Fruit fly (Drosophila melanogaster) whole organism, embryonic: ENCODE results near the gene PIG-S.

Experiments used
- CG10209 ChIP-seq: fragments of 200-800 bp; sonication (Bioruptor generic); optimal IDR thresholded peaks from 3 replicates; lab custom pipeline; 2017; ENCODE audit warnings: missing biosample characterization, mild to moderate bottlenecking, missing genetic modification characterization, missing genetic modification reagents
- CG10267 ChIP-seq: fragments of 200-800 bp; sonication (Bioruptor generic); optimal IDR thresholded peaks from 2 replicates; lab custom pipeline; 2018; ENCODE audit warnings: missing biosample characterization, mild to moderate bottlenecking, missing genetic modification characterization, moderate library complexity
- CG11723 ChIP-seq: fragments of 200-800 bp; sonication (Bioruptor generic); optimal IDR thresholded peaks from 2 replicates; lab custom pipeline; 2017; ENCODE audit warnings: missing biosample characterization, mild to moderate bottlenecking, missing genetic modification characterization
- CG14441 ChIP-seq: fragments of 200-800 bp; sonication (Bioruptor generic); IDR thresholded peaks from 2 replicates; pipeline ENCODE4 v1.3.6; 2022; ENCODE audit warnings: missing biosample characterization, missing genetic modification characterization
- CG15479 ChIP-seq: fragments of 200-800 bp; sonication (Bioruptor generic); optimal IDR thresholded peaks from 3 replicates; lab custom pipeline; 2019; ENCODE audit warnings: missing biosample characterization, mild to moderate bottlenecking, missing genetic modification characterization, moderate library complexity
- CG1647 ChIP-seq: fragments of 200-800 bp; sonication (Bioruptor generic); optimal IDR thresholded peaks from 3 replicates; lab custom pipeline; 2016; ENCODE audit warnings: missing biosample characterization, missing genetic modification characterization
- CG18262 ChIP-seq: fragments of 200-800 bp; optimal IDR thresholded peaks from 3 replicates; lab custom pipeline; 2019; ENCODE audit warnings: missing biosample characterization, mild to moderate bottlenecking, missing genetic modification characterization, moderate library complexity
- CG3065 ChIP-seq: fragments of 200-800 bp; sonication (Bioruptor generic); optimal IDR thresholded peaks from 2 replicates; lab custom pipeline; 2016; ENCODE audit warnings: missing biosample characterization, missing genetic modification characterization
- CG31388 ChIP-seq: fragments of 200-800 bp; sonication (Bioruptor generic); optimal IDR thresholded peaks from 2 replicates; lab custom pipeline; 2016; ENCODE audit warnings: missing biosample characterization, missing genetic modification characterization
- CG32532 ChIP-seq: fragments of 200-800 bp; sonication (Bioruptor generic); IDR thresholded peaks from 2 replicates; pipeline ENCODE4 v1.3.6; 2022; ENCODE audit warnings: missing biosample characterization, missing genetic modification characterization
- CG3995 ChIP-seq: fragments of 200-800 bp; sonication (Bioruptor generic); optimal IDR thresholded peaks from 3 replicates; lab custom pipeline; 2016; ENCODE audit warnings: missing biosample characterization, missing genetic modification characterization
- CG5180 ChIP-seq: fragments of 200-800 bp; sonication (Bioruptor generic); optimal IDR thresholded peaks from 3 replicates; lab custom pipeline; 2017; ENCODE audit warnings: missing biosample characterization, missing genetic modification characterization, mild to moderate bottlenecking, moderate library complexity, missing genetic modification reagents
- CG7357 ChIP-seq: fragments of 200-800 bp; sonication (Bioruptor generic); IDR thresholded peaks from 3 replicates; pipeline ENCODE4 v1.3.6; 2022; ENCODE audit warnings: missing biosample characterization, missing genetic modification characterization
- CG7556 ChIP-seq: fragments of 200-800 bp; sonication (Bioruptor generic); optimal IDR thresholded peaks from 2 replicates; lab custom pipeline; 2017; ENCODE audit warnings: missing biosample characterization, mild to moderate bottlenecking, missing genetic modification characterization
- CG8388 ChIP-seq: fragments of 200-800 bp; sonication (Bioruptor generic); optimal IDR thresholded peaks from 2 replicates; lab custom pipeline; 2019; ENCODE audit warnings: missing biosample characterization, mild to moderate bottlenecking, missing genetic modification characterization, moderate library complexity
- CG9215 ChIP-seq: fragments of 200-800 bp; sonication (Bioruptor generic); IDR thresholded peaks from 2 replicates; pipeline ENCODE4 v1.3.6; 2022; ENCODE audit warnings: missing biosample characterization, missing genetic modification characterization
- Dref ChIP-seq: fragments of 200-800 bp; sonication (Bioruptor generic); IDR thresholded peaks from 2 replicates; pipeline ENCODE4 v1.3.6; 2022; ENCODE audit warnings: missing biosample characterization, missing genetic modification characterization
- Drgx ChIP-seq: fragments of 200-800 bp; sonication (Bioruptor generic); IDR thresholded peaks from 2 replicates; pipeline ENCODE4 v1.3.6; 2022; ENCODE audit warnings: missing biosample characterization, missing genetic modification characterization
- Ets65A ChIP-seq: fragments of 200-800 bp; sonication (Bioruptor generic); peaks from one replicate; lab custom pipeline; 2016; ENCODE audit warnings: missing biosample characterization, missing genetic modification characterization
- Fer3 ChIP-seq: fragments of 200-800 bp; sonication (Bioruptor generic); optimal IDR thresholded peaks from 2 replicates; lab custom pipeline; 2018; ENCODE audit warnings: missing biosample characterization, mild to moderate bottlenecking, missing genetic modification characterization, moderate library complexity
- Gug ChIP-seq: fragments of 200-800 bp; sonication (Bioruptor generic); IDR thresholded peaks from 4 replicates; pipeline ENCODE4 v1.3.6; 2022; ENCODE audit warnings: missing biosample characterization, missing genetic modification characterization
- HLHmδ ChIP-seq: fragments of 200-800 bp; sonication (Bioruptor generic); optimal IDR thresholded peaks from 2 replicates; lab custom pipeline; 2018; ENCODE audit warnings: missing biosample characterization, mild to moderate bottlenecking, missing genetic modification characterization, moderate library complexity
- Kr ChIP-seq: fragments of 200-800 bp; sonication (Bioruptor generic); optimal IDR thresholded peaks from 2 replicates; lab custom pipeline; 2017; ENCODE audit warnings: missing biosample characterization, mild to moderate bottlenecking, missing genetic modification characterization
- Lhr ChIP-seq: fragments of 200-800 bp; sonication (Bioruptor generic); optimal IDR thresholded peaks from 3 replicates; lab custom pipeline; 2017; ENCODE audit warnings: mild to moderate bottlenecking, missing biosample characterization, missing genetic modification reagents, missing genetic modification characterization
- Mes4 ChIP-seq: fragments of 200-800 bp; sonication (Bioruptor generic); optimal IDR thresholded peaks from 2 replicates; lab custom pipeline; 2016; ENCODE audit warnings: missing biosample characterization, missing genetic modification characterization
- PHDP ChIP-seq: fragments of 200-800 bp; sonication (Bioruptor generic); optimal IDR thresholded peaks from 3 replicates; lab custom pipeline; 2018; ENCODE audit warnings: missing biosample characterization, mild to moderate bottlenecking, missing genetic modification characterization, moderate library complexity
- Poxn ChIP-seq: fragments of 200-800 bp; sonication (Bioruptor generic); IDR thresholded peaks from 2 replicates; pipeline ENCODE4 v1.3.6; 2022; ENCODE audit warnings: missing biosample characterization, missing genetic modification characterization
- Sox102F ChIP-seq: fragments of 200-800 bp; sonication (Bioruptor generic); optimal IDR thresholded peaks from 2 replicates; lab custom pipeline; 2018; ENCODE audit warnings: missing biosample characterization, mild to moderate bottlenecking, missing genetic modification characterization, moderate library complexity
- Taf1 ChIP-seq: fragments of 200-800 bp; sonication (Bioruptor generic); IDR thresholded peaks from 2 replicates; pipeline ENCODE4 v1.3.6; 2022; ENCODE audit warnings: missing biosample characterization, missing genetic modification characterization
- Tbp ChIP-seq: fragments of >200 bp; optimal IDR thresholded peaks from 2 replicates; lab custom pipeline; 2018; ENCODE audit warnings: missing biosample characterization, missing genetic modification characterization
- Vsx1 ChIP-seq: fragments of 200-800 bp; sonication (Bioruptor generic); optimal IDR thresholded peaks from 2 replicates; lab custom pipeline; 2017; ENCODE audit warnings: missing biosample characterization, mild to moderate bottlenecking, missing genetic modification characterization, missing genetic modification reagents
- ac ChIP-seq: fragments of 200-800 bp; sonication (Bioruptor generic); optimal IDR thresholded peaks from 3 replicates; lab custom pipeline; 2017; ENCODE audit warnings: missing biosample characterization, mild to moderate bottlenecking, missing genetic modification characterization
- ato ChIP-seq: fragments of 200-800 bp; sonication (Bioruptor generic); IDR thresholded peaks from 2 replicates; pipeline ENCODE4 v1.3.6; 2022; ENCODE audit warnings: missing biosample characterization, missing genetic modification characterization; ENCODE audit not compliant: partially characterized antibody
- cato ChIP-seq: fragments of 200-800 bp; sonication (Bioruptor generic); optimal IDR thresholded peaks from 2 replicates; lab custom pipeline; 2016; ENCODE audit warnings: missing biosample characterization, missing genetic modification characterization, borderline replicate concordance
- crol ChIP-seq: fragments of 200-800 bp; sonication (Bioruptor generic); IDR thresholded peaks from 2 replicates; pipeline ENCODE4 v1.3.6; 2022; ENCODE audit warnings: missing biosample characterization, missing genetic modification characterization
- danr ChIP-seq: fragments of 200-800 bp; sonication (Bioruptor generic); IDR thresholded peaks from 2 replicates; pipeline ENCODE4 v1.3.6; 2022; ENCODE audit warnings: missing biosample characterization, missing genetic modification characterization
- dpn ChIP-seq, 2 experiments: fragments of 200-800 bp; sonication (Bioruptor generic); optimal IDR thresholded peaks; 3 replicates each; lab custom pipeline; 2016; ENCODE audit warnings: missing biosample characterization in 2 of 2, missing genetic modification characterization in 2 of 2
- en ChIP-seq: fragments of 200-800 bp; sonication (Bioruptor generic); optimal IDR thresholded peaks from 2 replicates; lab custom pipeline; 2016; ENCODE audit warnings: missing biosample characterization, missing genetic modification characterization
- fru ChIP-seq: fragments of >200 bp; optimal IDR thresholded peaks from 2 replicates; lab custom pipeline; 2017
- insv ChIP-seq, 2 experiments: fragments of 200-800 bp; sonication (Bioruptor generic); optimal IDR thresholded peaks; 3 replicates each; lab custom pipeline; 2016 to 2018; ENCODE audit warnings: missing biosample characterization in 2 of 2, missing genetic modification characterization in 2 of 2
- kay ChIP-seq: fragments of 200-800 bp; sonication (Bioruptor generic); optimal IDR thresholded peaks from 2 replicates; lab custom pipeline; 2016; ENCODE audit warnings: missing biosample characterization, missing genetic modification characterization
- ken ChIP-seq: fragments of 200-800 bp; sonication (Bioruptor generic); IDR thresholded peaks from 3 replicates; pipeline ENCODE4 v1.3.6; 2022; ENCODE audit warnings: missing biosample characterization, missing genetic modification characterization
- knrl ChIP-seq: fragments of 200-800 bp; sonication (Bioruptor generic); IDR thresholded peaks from 3 replicates; pipeline ENCODE4 v1.3.6; 2022; ENCODE audit warnings: missing biosample characterization, missing genetic modification characterization; ENCODE audit not compliant: partially characterized antibody
- onecut ChIP-seq: fragments of 200-800 bp; sonication (Bioruptor generic); IDR thresholded peaks from 2 replicates; pipeline ENCODE4 v1.3.6; 2022; ENCODE audit warnings: missing biosample characterization, missing genetic modification characterization
- prd ChIP-seq, 3 experiments: fragments of >200 bp in 2 of 3; fragments of 200-800 bp in 1 of 3; sonication (Bioruptor generic) in 1 of 3; optimal IDR thresholded peaks in 2 of 3; IDR thresholded peaks in 1 of 3; 2 replicates in 2 of 3; 3 replicates in 1 of 3; pipeline versions ENCODE4 v1.3.6 to Lab custom; 2017 to 2022; ENCODE audit warnings: missing biosample characterization in 1 of 3, missing genetic modification characterization in 1 of 3
- sna ChIP-seq: fragments of 200-800 bp; sonication (Bioruptor generic); IDR thresholded peaks from 2 replicates; pipeline ENCODE4 v1.3.6; 2022; ENCODE audit warnings: missing biosample characterization, missing genetic modification characterization; ENCODE audit not compliant: partially characterized antibody
- tll ChIP-seq, 2 experiments: fragments of 200-800 bp in 1 of 2; fragments of >200 bp in 1 of 2; sonication (Bioruptor generic) in 1 of 2; optimal IDR thresholded peaks; 2 replicates each; lab custom pipeline; 2017 to 2019; ENCODE audit warnings: missing biosample characterization in 2 of 2, missing genetic modification characterization in 2 of 2, mild to moderate bottlenecking in 1 of 2, moderate library complexity in 1 of 2
- toy ChIP-seq: fragments of 200-800 bp; sonication (Bioruptor generic); IDR thresholded peaks from 2 replicates; pipeline ENCODE4 v1.3.6; 2022; ENCODE audit warnings: missing biosample characterization, missing genetic modification characterization
- ttk ChIP-seq: fragments of 200-800 bp; sonication (Bioruptor generic); IDR thresholded peaks from 2 replicates; pipeline ENCODE4 v2.1.2; 2022; ENCODE audit warnings: missing biosample characterization, missing genetic modification characterization
- zen ChIP-seq: fragments of 200-800 bp; sonication (Bioruptor generic); optimal IDR thresholded peaks from 3 replicates; lab custom pipeline; 2018; ENCODE audit warnings: missing biosample characterization, mild to moderate bottlenecking, missing genetic modification characterization, moderate library complexity
- zfh2 ChIP-seq: fragments of 200-800 bp; sonication (Bioruptor generic); optimal IDR thresholded peaks from 2 replicates; lab custom pipeline; 2016; ENCODE audit warnings: missing biosample characterization, missing genetic modification characterization

Gene PIG-S

dm6 chr3R:24962470-24962869, 44.8 kb upstream of the PIG-S start (continued):
- TF ChIP-seq ato (no peak), CG7556 (GFP tag; lab: Kevin White, UChicago) (no peak), zen (tag; lab: Kevin White, UChicago) (no peak), CG18262 (tag; lab: Kevin White, UChicago) (peak; percentile 43), Vsx1 (GFP tag; lab: Kevin White, UChicago) (peak; percentile 64), CG10267 (tag; lab: Kevin White, UChicago) (peak; percentile 25), CG1647 (GFP tag; lab: Kevin White, UChicago) (peak; percentile 31), toy (GFP tag; lab: Robert Waterston, UW) (no peak), HLHmδ (GFP tag; lab: Kevin White, UChicago) (no peak), prd (optimal IDR thresholded peaks at IDR 0.05; lab: Kevin White, UChicago) (no peak), prd (GFP tag; IDR thresholded peaks at IDR 0.05; lab: Robert Waterston, UW) (peak; percentile 83), Drgx (GFP tag; lab: Robert Waterston, UW) (no peak), insv (GFP tag; optimal IDR thresholded peaks at IDR 0.05; lab: Kevin White, UChicago) (no peak), Sox102F (GFP tag; lab: Kevin White, UChicago) (peak; percentile 88), CG32532 (GFP tag; lab: Robert Waterston, UW) (peak; percentile 77), CG9215 (no peak; the same call in 1 of the 2 replicates), CG5180 (GFP tag; lab: Kevin White, UChicago) (peak; percentile 32), Lhr (GFP tag; lab: Kevin White, UChicago) (no peak), CG14441 (GFP tag; lab: Robert Waterston, UW) (peak; percentile 87), ken (GFP tag; lab: Robert Waterston, UW) (0 out of 3 replicates have a peak, but pooled peaks have one; percentile 41), CG31388 (no peak), CG3065 (GFP tag; lab: Kevin White, UChicago) (no peak), Kr (GFP tag; lab: Kevin White, UChicago) (no peak), Tbp (GFP tag; lab: Kevin White, UChicago) (no peak), CG11723 (peak; percentile 45), sna (GFP tag; lab: Robert Waterston, UW) (no peak), tll (GFP tag; optimal IDR thresholded peaks at IDR 0.05; lab: Kevin White, UChicago) (no peak), onecut (GFP tag; lab: Robert Waterston, UW) (no peak), CG8388 (GFP tag; lab: Kevin White, UChicago) (peak; percentile 45), zfh2 (GFP tag; lab: Kevin White, UChicago) (peak; percentile 65), ttk (GFP tag; lab: Robert Waterston, UW) (peak; percentile 74), CG7357 (GFP tag; lab: Robert Waterston, UW) (peak; percentile 55; the same call in 2 of the 3 replicates), Dref (GFP tag; lab: Robert Waterston, UW) (no peak), Poxn (GFP tag; lab: Robert Waterston, UW) (no peak), dpn (GFP tag; optimal IDR thresholded peaks at IDR 0.05; lab: Kevin White, UChicago) (peak; percentile 66 to 72), CG3995 (GFP tag; lab: Kevin White, UChicago) (peak; percentile 29), fru (lab: Kevin White, UChicago) (no peak), crol (GFP tag; lab: Robert Waterston, UW) (no peak), Mes4 (GFP tag; lab: Kevin White, UChicago) (peak; percentile 32), Taf1 (GFP tag; lab: Robert Waterston, UW) (0 out of 2 replicates have a peak, but pooled peaks have one; percentile 22), ac (GFP tag; lab: Kevin White, UChicago) (no peak), CG10209 (peak; percentile 49), PHDP (tag; lab: Kevin White, UChicago) (no peak), Fer3 (tag; lab: Kevin White, UChicago) (peak; percentile 46), CG15479 (GFP tag; lab: Kevin White, UChicago) (no peak), Gug (peak; percentile 48; the same call in 2 of the 4 replicates), danr (GFP tag; lab: Robert Waterston, UW) (peak; percentile 27; the same call in 1 of the 2 replicates), kay (GFP tag; lab: Kevin White, UChicago) (no peak), cato (GFP tag; lab: Kevin White, UChicago) (peak; percentile 24), Ets65A (GFP tag; lab: Kevin White, UChicago) (peak; percentile 91), knrl (GFP tag; lab: Robert Waterston, UW) (no peak), en (peak; percentile 33)
